Fruit fly (Drosophila melanogaster): ENCODE measurements around the gene tau.

- TF ChIP-seq insv (optimal IDR thresholded peaks at IDR 0.05) (no peak), Myc (optimal IDR thresholded peaks at IDR 0.05) (no peak), ttk (optimal IDR thresholded peaks at IDR 0.05) (no peak)
These were observed 19.4 kb downstream of the tau start for dm6 chr3R:27637264-27637860.

Data from Kc167 (cell line).